Fruit fly (Drosophila melanogaster): Measurements from ENCODE around the gene CG31627.
A peak's percentile ranks its signal among the peaks of the same experiment; 100 is the strongest.

The CG31627 gene

DNA sequence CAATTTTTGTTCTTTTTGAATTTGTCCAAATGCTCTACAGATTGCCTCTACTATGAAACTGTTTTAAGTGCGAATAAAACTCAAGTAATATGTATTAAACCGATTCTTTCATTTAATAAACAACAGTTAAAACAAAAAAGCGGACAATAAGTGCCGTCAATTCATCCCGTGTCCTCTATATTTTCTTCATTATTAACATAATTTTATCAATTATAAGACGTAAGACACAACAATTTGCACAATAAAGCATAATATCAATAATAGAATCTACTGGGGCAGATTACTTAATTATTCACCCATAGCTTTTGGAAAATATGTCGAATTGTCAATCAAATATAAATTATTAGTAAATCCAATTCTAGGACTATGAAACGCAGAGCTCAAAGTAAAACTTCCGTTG, at the start of gene CG31627:
TSS of gene CG31627 (plus strand) at position 301 of the 400 bp plus-strand sequence.
- TF ChIP-seq CG15710 (tag; optimal IDR thresholded peaks at IDR 0.05) (no peak), Pif1B (GFP tag; optimal IDR thresholded peaks at IDR 0.05) (no peak), CG13204 (GFP tag; optimal IDR thresholded peaks at IDR 0.05) (no peak), Snoo (tag; optimal IDR thresholded peaks at IDR 0.05) (no peak), CG4496 (GFP tag; IDR thresholded peaks at IDR 0.05) (no peak), CG10348 (GFP tag; IDR thresholded peaks at IDR 0.05) (no peak), Ets98B (GFP tag; IDR thresholded peaks at IDR 0.05) (no peak), Pif1A (GFP tag; optimal IDR thresholded peaks at IDR 0.05) (no peak), CG14655 (GFP tag; optimal IDR thresholded peaks at IDR 0.05) (no peak), EcR (GFP tag; optimal IDR thresholded peaks at IDR 0.05) (no peak), CG9948 (tag; optimal IDR thresholded peaks at IDR 0.05) (no peak), CG32121 (GFP tag; IDR thresholded peaks at IDR 0.05) (no peak), rn (GFP tag; IDR thresholded peaks at IDR 0.05) (no peak), CG8159 (tag; optimal IDR thresholded peaks at IDR 0.05) (no peak)

DNA sequence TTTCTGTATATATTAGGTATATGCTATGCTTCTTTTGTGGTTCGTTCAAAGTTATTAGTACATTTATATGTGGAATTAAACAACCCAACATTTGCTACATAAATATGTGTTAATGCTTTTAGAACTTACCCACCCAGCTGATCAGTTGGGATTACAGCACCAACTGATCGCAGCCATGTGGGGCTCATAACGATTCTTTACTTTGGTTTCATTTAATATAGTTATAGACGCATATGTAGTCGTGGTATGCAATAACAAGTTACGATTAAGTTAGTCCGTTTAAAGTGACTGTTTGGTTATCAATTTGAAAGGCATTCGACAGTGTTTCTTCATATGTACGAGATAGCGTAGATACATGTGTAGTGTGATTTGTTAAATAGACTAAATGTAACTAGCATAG, 37.3 kb upstream of the CG31627 start:
- no peak for TF ChIP-seq CG32121 (GFP tag; IDR thresholded peaks at IDR 0.05)
- no peak for TF ChIP-seq CG17806 (tag; optimal IDR thresholded peaks at IDR 0.05)
- TF ChIP-seq CG9948 (tag; optimal IDR thresholded peaks at IDR 0.05) = no peak

DNA sequence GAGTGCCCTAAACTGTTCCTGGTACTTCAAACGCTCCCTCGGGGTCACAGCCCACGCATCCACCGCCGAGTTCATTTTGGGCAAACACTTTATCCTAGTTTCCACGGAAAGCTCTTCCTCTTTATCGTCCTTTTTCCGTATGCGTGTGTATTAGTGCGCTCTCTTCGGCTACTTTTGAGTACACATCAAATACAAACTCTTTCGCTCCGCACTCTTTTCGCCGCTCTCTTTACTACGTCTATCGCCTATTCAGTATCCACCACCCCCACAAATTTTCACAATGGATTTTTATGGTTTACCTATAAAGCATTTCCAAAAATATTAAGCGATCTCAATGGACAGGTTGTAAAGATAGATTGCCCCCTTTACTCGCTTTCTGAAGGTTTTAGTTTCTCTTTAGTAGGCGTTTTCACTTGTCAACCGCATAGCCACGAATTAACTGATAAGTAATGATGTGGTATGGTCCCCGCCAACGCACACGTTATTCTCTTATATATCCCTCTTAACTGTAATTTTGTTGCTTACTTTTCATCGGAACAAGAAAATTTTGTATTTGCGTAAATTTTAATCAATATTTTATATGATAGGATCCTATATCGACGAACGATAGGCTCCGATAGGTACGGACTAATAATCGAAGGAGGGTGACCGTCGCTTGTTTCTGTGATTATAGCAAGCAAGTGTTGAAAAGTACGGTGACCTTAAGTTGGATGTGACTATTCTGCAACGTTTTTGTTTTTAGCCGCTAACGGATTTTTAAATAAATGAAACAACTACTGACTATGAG, 31.1 kb upstream of the CG31627 start, which contains the start of gene Dap160:
TSS of gene Dap160 (minus strand) at position 634 of the 787 bp plus-strand sequence.
- TF ChIP-seq rn (GFP tag; IDR thresholded peaks at IDR 0.05) = no peak
- TF ChIP-seq CG10348 (GFP tag; IDR thresholded peaks at IDR 0.05) = no peak

DNA sequence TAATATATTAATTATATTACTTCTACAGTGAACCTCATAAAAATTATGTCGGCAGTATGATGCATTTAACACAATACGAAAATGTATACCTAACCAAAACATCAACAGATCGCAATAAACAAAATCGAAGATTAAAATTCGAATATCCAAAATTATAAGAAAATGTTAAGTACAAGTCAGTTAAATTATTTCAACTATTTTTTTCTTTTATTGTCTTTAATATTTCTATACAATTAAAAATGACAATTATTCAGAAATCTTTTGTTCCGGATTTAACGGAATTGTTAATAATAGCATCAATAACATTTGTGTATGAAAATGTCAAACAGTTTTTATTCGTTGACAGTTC, 30.5 kb upstream of the CG31627 start:
- TF ChIP-seq CG10348 (GFP tag; IDR thresholded peaks at IDR 0.05) = no peak
- TF ChIP-seq Snoo (tag; optimal IDR thresholded peaks at IDR 0.05) = no peak
- no peak for TF ChIP-seq D1 (tag; optimal IDR thresholded peaks at IDR 0.05)
- TF ChIP-seq CG13204 (GFP tag; optimal IDR thresholded peaks at IDR 0.05) = no peak
- TF ChIP-seq CG8301 (tag; optimal IDR thresholded peaks at IDR 0.05) = no peak
- TF ChIP-seq fd96Ca (GFP tag; IDR thresholded peaks at IDR 0.05) = no peak
- TF ChIP-seq gl (tag; optimal IDR thresholded peaks at IDR 0.05) = no peak
- no peak for TF ChIP-seq EcR (GFP tag; optimal IDR thresholded peaks at IDR 0.05)
- TF ChIP-seq CG9948 (tag; optimal IDR thresholded peaks at IDR 0.05) = no peak
- TF ChIP-seq Ets98B (GFP tag; IDR thresholded peaks at IDR 0.05) = no peak
- TF ChIP-seq CG15710 (tag; optimal IDR thresholded peaks at IDR 0.05) = no peak
- TF ChIP-seq CG8159 (tag; optimal IDR thresholded peaks at IDR 0.05) = no peak
- TF ChIP-seq Pif1B (GFP tag; optimal IDR thresholded peaks at IDR 0.05) = no peak
- no peak for TF ChIP-seq CG4496 (GFP tag; IDR thresholded peaks at IDR 0.05)
- TF ChIP-seq Pif1A (GFP tag; optimal IDR thresholded peaks at IDR 0.05) = no peak

DNA sequence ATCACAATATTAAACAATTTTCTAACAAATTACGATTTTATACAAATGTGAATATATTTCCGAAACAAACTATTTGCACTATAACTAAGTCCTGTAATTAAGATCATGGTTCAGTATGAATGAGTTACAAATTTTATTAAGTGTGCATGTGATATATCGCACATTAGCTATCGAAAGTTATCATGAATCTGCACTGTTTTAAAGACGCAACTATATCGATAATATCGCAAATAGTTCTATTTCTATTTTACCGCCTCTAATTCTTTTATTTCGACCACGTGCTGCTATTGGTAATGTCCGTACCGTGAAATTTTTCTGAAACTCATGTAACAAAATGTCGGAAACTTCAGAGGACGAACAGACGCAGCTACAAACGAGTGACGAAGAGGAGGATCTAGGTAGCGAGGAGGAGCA, 30.0 kb upstream of the CG31627 start, which contains the start of gene pths:
TSS of gene pths (plus strand) at position 258 of the 414 bp plus-strand sequence.
- TF ChIP-seq CG15710 (tag; optimal IDR thresholded peaks at IDR 0.05) (no peak), Ets98B (GFP tag; IDR thresholded peaks at IDR 0.05) (no peak), CG17806 (tag; optimal IDR thresholded peaks at IDR 0.05) (peak; percentile 5), CG34367 (tag; optimal IDR thresholded peaks at IDR 0.05) (peak; percentile 6), CG32121 (GFP tag; IDR thresholded peaks at IDR 0.05) (0 out of 2 replicates have a peak, but pooled peaks have one; percentile 38)

DNA sequence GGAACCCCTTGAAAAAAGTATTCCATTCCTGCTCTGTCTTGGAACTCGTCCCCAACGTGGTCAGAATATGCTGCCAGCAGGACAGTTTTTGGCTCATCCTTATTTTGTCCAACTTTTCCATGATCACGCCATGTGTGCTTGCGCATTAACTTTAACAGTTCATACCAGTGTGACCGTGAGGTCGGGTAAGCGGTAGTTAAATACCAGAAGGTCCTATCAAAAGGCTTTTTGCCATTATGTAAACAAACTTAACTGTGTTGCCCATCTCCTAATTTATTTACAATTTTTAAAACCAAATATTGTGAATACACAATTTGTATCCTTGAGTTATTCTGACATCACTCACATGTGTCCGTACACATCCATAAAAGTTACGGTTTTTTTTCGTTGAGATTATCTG, 24.8 kb upstream of the CG31627 start, which contains the start of gene del:
TSS of gene del (minus strand) at position 305 of the 400 bp plus-strand sequence.
- TF ChIP-seq fd96Ca (GFP tag; IDR thresholded peaks at IDR 0.05) (no peak), D1 (tag; optimal IDR thresholded peaks at IDR 0.05) (no peak)

DNA sequence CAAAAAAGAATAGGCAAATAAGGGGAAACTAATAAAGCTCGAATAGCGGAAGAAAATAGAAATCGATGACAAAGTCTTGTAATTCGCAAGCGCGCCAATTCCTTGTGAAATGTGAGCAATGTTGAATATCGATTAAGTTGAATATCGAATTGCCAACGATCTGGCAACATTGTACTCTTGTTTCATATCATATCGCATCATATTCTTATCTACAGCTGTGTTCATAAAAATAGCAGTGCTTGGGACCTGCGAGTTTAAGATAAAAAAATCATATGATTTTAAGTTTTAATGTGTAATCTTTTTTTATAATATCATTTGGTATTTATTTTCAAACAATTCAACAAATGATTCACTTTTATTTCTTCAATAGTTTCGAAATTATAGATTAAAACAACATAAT, 24.0 kb upstream of the CG31627 start:
- TF ChIP-seq CG32121 (GFP tag; IDR thresholded peaks at IDR 0.05) (no peak), CG10348 (GFP tag; IDR thresholded peaks at IDR 0.05) (no peak), CG8301 (tag; optimal IDR thresholded peaks at IDR 0.05) (no peak), CG13204 (GFP tag; optimal IDR thresholded peaks at IDR 0.05) (no peak), CG17806 (tag; optimal IDR thresholded peaks at IDR 0.05) (peak; percentile 49), EcR (GFP tag; optimal IDR thresholded peaks at IDR 0.05) (no peak), rn (GFP tag; IDR thresholded peaks at IDR 0.05) (no peak), CG4496 (GFP tag; IDR thresholded peaks at IDR 0.05) (0 out of 3 replicates have a peak, but pooled peaks have one; percentile 17), CG14655 (GFP tag; optimal IDR thresholded peaks at IDR 0.05) (no peak), Snoo (tag; optimal IDR thresholded peaks at IDR 0.05) (peak; percentile 32), Ets98B (GFP tag; IDR thresholded peaks at IDR 0.05) (no peak; the same call in 1 of the 2 replicates), gl (tag; optimal IDR thresholded peaks at IDR 0.05) (no peak), Pif1B (GFP tag; optimal IDR thresholded peaks at IDR 0.05) (no peak), CG15710 (tag; optimal IDR thresholded peaks at IDR 0.05) (peak; percentile 31), CG9948 (tag; optimal IDR thresholded peaks at IDR 0.05) (no peak), fd96Ca (GFP tag; IDR thresholded peaks at IDR 0.05) (no peak), D1 (tag; optimal IDR thresholded peaks at IDR 0.05) (no peak), CG12605 (GFP tag; IDR thresholded peaks at IDR 0.05) (peak; percentile 55), CG8159 (tag; optimal IDR thresholded peaks at IDR 0.05) (no peak), Pif1A (GFP tag; optimal IDR thresholded peaks at IDR 0.05) (no peak), CG34367 (tag; optimal IDR thresholded peaks at IDR 0.05) (peak; percentile 8)

Data from whole organism, pupa.